Worm (Caenorhabditis elegans) whole organism, late embryonic: ENCODE data around the gene cyp-33C1.

ENCODE experiments used
- C38D4.7 ChIP-seq: fragments of 200-800 bp; sonication (Bioruptor generic); optimal IDR thresholded peaks from 2 replicates; lab custom pipeline; 2018; ENCODE audit warnings: mild to moderate bottlenecking, missing genetic modification characterization, moderate library complexity, missing compliant biosample characterization
- F13H6.1 ChIP-seq: sonication (generic microtip); optimal IDR thresholded peaks from 2 replicates; lab custom pipeline; 2016; ENCODE audit warnings: missing genetic modification characterization, missing compliant biosample characterization
- K09A11.1 ChIP-seq: sonication (generic microtip); optimal IDR thresholded peaks from 2 replicates; lab custom pipeline; 2017; ENCODE audit warnings: antibody characterized with exemption, mild to moderate bottlenecking, missing genetic modification characterization, missing compliant biosample characterization; ENCODE audit not compliant: insufficient read depth
- T23F11.4 ChIP-seq: fragments of 200-800 bp; sonication (Bioruptor generic); optimal IDR thresholded peaks from 2 replicates; lab custom pipeline; 2018; ENCODE audit warnings: mild to moderate bottlenecking, missing genetic modification characterization, missing compliant biosample characterization
- ceh-14 ChIP-seq: sonication (generic microtip); optimal IDR thresholded peaks from 2 replicates; lab custom pipeline; 2016; ENCODE audit warnings: missing genotype, missing genetic modification characterization, missing compliant biosample characterization
- ceh-18 ChIP-seq: sonication (generic microtip); optimal IDR thresholded peaks from 2 replicates; lab custom pipeline; 2016; ENCODE audit warnings: missing genetic modification characterization, missing compliant biosample characterization
- ceh-2 ChIP-seq: sonication (generic microtip); optimal IDR thresholded peaks from 2 replicates; lab custom pipeline; 2016; ENCODE audit warnings: missing genotype, missing genetic modification characterization, missing compliant biosample characterization
- ceh-22 ChIP-seq: sonication (generic microtip); optimal IDR thresholded peaks from 2 replicates; lab custom pipeline; 2017; ENCODE audit warnings: missing biosample characterization, missing genetic modification characterization
- ceh-30 ChIP-seq: fragments of 150-350 bp; optimal IDR thresholded peaks from 2 replicates; lab custom pipeline; 2014; ENCODE audit warnings: missing biosample characterization, missing genetic modification characterization
- ceh-48 ChIP-seq: sonication (generic microtip); optimal IDR thresholded peaks from 2 replicates; lab custom pipeline; 2016; ENCODE audit warnings: missing genetic modification characterization, inconsistent platforms, missing compliant biosample characterization
- ceh-9 ChIP-seq: sonication (generic microtip); optimal IDR thresholded peaks from 2 replicates; lab custom pipeline; 2016; ENCODE audit warnings: mild to moderate bottlenecking, missing genetic modification characterization, inconsistent platforms, missing compliant biosample characterization
- dve-1 ChIP-seq: sonication (generic microtip); optimal IDR thresholded peaks from 2 replicates; lab custom pipeline; 2017; ENCODE audit warnings: antibody characterized with exemption, mild to moderate bottlenecking, missing genetic modification characterization, missing compliant biosample characterization
- elt-2 ChIP-seq: sonication (generic microtip); optimal IDR thresholded peaks from 2 replicates; lab custom pipeline; 2016; ENCODE audit warnings: missing genetic modification reagents, missing genetic modification characterization, missing compliant biosample characterization
- elt-4 ChIP-seq: sonication (generic microtip); optimal IDR thresholded peaks from 2 replicates; lab custom pipeline; 2016; ENCODE audit warnings: missing genetic modification characterization, missing compliant biosample characterization
- fkh-10 ChIP-seq: fragments of 150-350 bp; optimal IDR thresholded peaks from 2 replicates; lab custom pipeline; 2014; ENCODE audit warnings: missing biosample characterization, missing genetic modification reagents, missing genetic modification characterization
- gmeb-2 ChIP-seq: sonication (generic microtip); optimal IDR thresholded peaks from 2 replicates; lab custom pipeline; 2016; ENCODE audit warnings: missing genetic modification characterization, inconsistent platforms, missing compliant biosample characterization
- hlh-30 ChIP-seq: sonication (generic microtip); optimal IDR thresholded peaks from 2 replicates; lab custom pipeline; 2017; ENCODE audit warnings: antibody characterized with exemption, missing genetic modification characterization, missing compliant biosample characterization; ENCODE audit not compliant: insufficient read depth
- hlh-8 ChIP-seq: sonication (generic microtip); optimal IDR thresholded peaks from 2 replicates; lab custom pipeline; 2016; ENCODE audit warnings: missing genotype, missing genetic modification characterization, missing compliant biosample characterization
- lim-6 ChIP-seq: sonication (generic microtip); optimal IDR thresholded peaks from 2 replicates; lab custom pipeline; 2016; ENCODE audit warnings: missing genetic modification characterization, missing compliant biosample characterization
- nfya-1 ChIP-seq: sonication (generic microtip); optimal IDR thresholded peaks from 2 replicates; lab custom pipeline; 2017; ENCODE audit warnings: missing genetic modification characterization, mild to moderate bottlenecking, missing compliant biosample characterization, antibody characterized with exemption, moderate library complexity
- nhr-11 ChIP-seq: fragments of 150-350 bp; optimal IDR thresholded peaks from 2 replicates; lab custom pipeline; 2014; ENCODE audit warnings: missing biosample characterization, missing genetic modification characterization
- odd-2 ChIP-seq: sonication (generic microtip); optimal IDR thresholded peaks from 2 replicates; lab custom pipeline; 2017; ENCODE audit warnings: antibody characterized with exemption, mild to moderate bottlenecking, missing genetic modification characterization, missing compliant biosample characterization
- pat-9 ChIP-seq: fragments of 200-800 bp; sonication (Bioruptor generic); optimal IDR thresholded peaks from 2 replicates; lab custom pipeline; 2018; ENCODE audit warnings: mild to moderate bottlenecking, missing genetic modification characterization, moderate library complexity, missing compliant biosample characterization
- pax-1 ChIP-seq: fragments of 150-350 bp; optimal IDR thresholded peaks from 2 replicates; lab custom pipeline; 2014; ENCODE audit warnings: missing biosample characterization, missing genetic modification characterization
- pha-4 ChIP-seq: fragments of 150-350 bp; optimal IDR thresholded peaks from 2 replicates; lab custom pipeline; 2018; ENCODE audit warnings: missing biosample characterization, missing genetic modification reagents, missing genetic modification characterization
- sdc-2 ChIP-seq: sonication (generic microtip); optimal IDR thresholded peaks from 2 replicates; lab custom pipeline; 2016; ENCODE audit warnings: missing genotype, missing genetic modification characterization, missing compliant biosample characterization
- sox-2 ChIP-seq: fragments of 200-800 bp; sonication (Bioruptor generic); IDR thresholded peaks from 2 replicates; pipeline ENCODE4 v1.3.6; 2022; ENCODE audit warnings: missing genetic modification reagents, missing genetic modification characterization, missing compliant biosample characterization
- sox-4 ChIP-seq: sonication (generic microtip); optimal IDR thresholded peaks from 2 replicates; lab custom pipeline; 2017; ENCODE audit warnings: mild to moderate bottlenecking, missing genetic modification characterization, inconsistent platforms, missing compliant biosample characterization
- syd-9 ChIP-seq: sonication (generic microtip); optimal IDR thresholded peaks from 2 replicates; lab custom pipeline; 2016; ENCODE audit warnings: mild to moderate bottlenecking, missing genetic modification characterization, moderate library complexity, missing compliant biosample characterization
- tbx-2 ChIP-seq: sonication (generic microtip); optimal IDR thresholded peaks from 2 replicates; lab custom pipeline; 2016; ENCODE audit warnings: missing genetic modification characterization, missing compliant biosample characterization
- tbx-7 ChIP-seq: sonication (generic microtip); optimal IDR thresholded peaks from 2 replicates; lab custom pipeline; 2016; ENCODE audit warnings: missing genotype, missing genetic modification characterization, missing compliant biosample characterization
- unc-3 ChIP-seq, 2 experiments: fragments of 200-800 bp in 1 of 2; sonication (Bioruptor generic) in 1 of 2; sonication (generic microtip) in 1 of 2; conservative IDR thresholded peaks in 1 of 2; optimal IDR thresholded peaks in 1 of 2; 2 replicates each; pipeline versions ENCODE4 v1.3.6 to Lab custom; 2016 to 2022; ENCODE audit warnings: missing compliant biosample characterization in 2 of 2, missing genetic modification characterization in 2 of 2, missing genetic modification reagents in 1 of 2
- unc-42 ChIP-seq: sonication (generic microtip); optimal IDR thresholded peaks from 2 replicates; lab custom pipeline; 2016; ENCODE audit warnings: missing genotype, missing genetic modification characterization, missing compliant biosample characterization
- unc-55 ChIP-seq: sonication (generic microtip); optimal IDR thresholded peaks from 2 replicates; lab custom pipeline; 2017; ENCODE audit warnings: missing biosample characterization, missing genetic modification reagents, missing genetic modification characterization
- unc-86 ChIP-seq: sonication (generic microtip); optimal IDR thresholded peaks from 2 replicates; lab custom pipeline; 2016; ENCODE audit warnings: missing genetic modification characterization, missing compliant biosample characterization
- zip-5 ChIP-seq: sonication (generic microtip); optimal IDR thresholded peaks from 2 replicates; lab custom pipeline; 2016; ENCODE audit warnings: missing genetic modification characterization, missing compliant biosample characterization
- ztf-16 ChIP-seq: sonication (generic microtip); optimal IDR thresholded peaks from 2 replicates; lab custom pipeline; 2017; ENCODE audit warnings: missing genetic modification characterization, missing compliant biosample characterization

Gene cyp-33C1

DNA sequence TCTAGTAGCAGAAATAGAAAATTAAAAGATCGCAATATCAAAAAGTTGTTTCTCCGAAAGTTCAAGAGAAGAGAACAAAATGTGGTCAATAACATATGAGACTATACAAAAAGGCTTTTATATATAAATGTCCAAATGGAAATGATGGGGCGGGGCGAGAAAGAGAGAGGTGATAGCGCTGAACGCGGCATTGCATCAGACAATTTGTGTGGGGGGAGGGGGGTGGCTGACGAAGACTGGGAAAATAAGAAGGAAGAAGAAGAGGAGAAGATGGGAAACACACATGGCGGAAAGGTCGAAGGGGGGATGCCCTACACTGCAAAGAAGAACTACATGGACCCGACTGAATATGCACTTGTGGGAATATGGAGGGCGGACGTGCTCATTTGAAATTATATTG lies 44.0 kb upstream of the cyp-33C1 start:
- TF ChIP-seq pat-9 (no peak), unc-42 (tag; lab: Kevin White, UChicago) (peak; percentile 3), sox-4 (peak; percentile 21)

- TF ChIP-seq T23F11.4 (GFP tag; lab: Kevin White, UChicago): no peak
- no peak for TF ChIP-seq syd-9
- TF ChIP-seq gmeb-2 (tag; lab: Kevin White, UChicago): no peak
- no peak for TF ChIP-seq elt-4 (tag; lab: Kevin White, UChicago)
- no peak for TF ChIP-seq pha-4
- no peak for TF ChIP-seq tbx-7 (tag; lab: Kevin White, UChicago)
- TF ChIP-seq elt-2 (tag; lab: Kevin White, UChicago): no peak
- no peak for TF ChIP-seq fkh-10 (GFP tag; lab: Kevin White, UChicago)
- no peak for TF ChIP-seq ceh-22 (tag; lab: Kevin White, UChicago)
- TF ChIP-seq hlh-30 (tag; lab: Kevin White, UChicago): no peak
- no peak for TF ChIP-seq nfya-1 (tag; lab: Kevin White, UChicago)
- no peak for TF ChIP-seq odd-2 (tag; lab: Kevin White, UChicago)
- no peak for TF ChIP-seq unc-55 (GFP tag; lab: Kevin White, UChicago)
- TF ChIP-seq, all 69 proteins: peak for 0
These were observed 42.3 kb upstream of the cyp-33C1 start for ce11 chrV:2137010-2137409.

DNA sequence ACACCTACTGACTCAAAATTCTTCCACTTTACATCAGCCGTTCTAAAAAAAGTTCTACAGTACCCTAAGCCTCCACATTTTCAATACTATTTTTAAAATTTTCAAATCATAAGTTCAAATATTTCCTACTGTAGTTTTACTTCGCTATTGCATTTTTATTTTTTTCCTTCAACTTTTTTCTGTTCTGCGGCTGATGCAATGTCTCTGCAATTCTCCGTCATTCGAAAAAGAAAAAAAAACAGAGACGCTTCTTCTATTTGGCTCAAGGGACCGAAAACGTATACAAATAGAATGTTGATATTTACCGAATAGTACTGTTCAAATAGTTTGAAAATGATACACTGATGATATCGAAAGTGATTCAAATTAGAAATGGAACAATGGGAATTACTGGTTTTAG lies 41.0 kb upstream of the cyp-33C1 start:
- no peak for TF ChIP-seq ceh-2 (tag; lab: Kevin White, UChicago)
- no peak for TF ChIP-seq unc-86
- TF ChIP-seq F13H6.1 (tag; lab: Kevin White, UChicago): no peak
- no peak for TF ChIP-seq odd-2 (tag; lab: Kevin White, UChicago)
- TF ChIP-seq nhr-11 (tag; lab: Kevin White, UChicago): no peak
- no peak for TF ChIP-seq C38D4.7 (GFP tag; lab: Kevin White, UChicago)
- no peak for TF ChIP-seq elt-4 (tag; lab: Kevin White, UChicago)
- TF ChIP-seq ceh-30 (tag; lab: Kevin White, UChicago): no peak
- TF ChIP-seq ceh-9 (tag; lab: Kevin White, UChicago): no peak
- no peak for TF ChIP-seq K09A11.1 (tag; lab: Kevin White, UChicago)
- TF ChIP-seq lim-6 (tag; lab: Kevin White, UChicago): no peak
- TF ChIP-seq unc-3 (GFP tag; conservative IDR thresholded peaks at IDR 0.05; lab: Robert Waterston, UW): no peak
- TF ChIP-seq unc-3 (tag; optimal IDR thresholded peaks at IDR 0.05; lab: Kevin White, UChicago): no peak
- TF ChIP-seq, all 69 proteins: peak for 0

- TF ChIP-seq pat-9 (no peak), pha-4 (no peak), sdc-2 (tag; lab: Kevin White, UChicago) (no peak), pax-1 (tag; lab: Kevin White, UChicago) (no peak), zip-5 (tag; lab: Kevin White, UChicago) (no peak), ztf-16 (tag; lab: Kevin White, UChicago) (no peak), ceh-18 (tag; lab: Kevin White, UChicago) (no peak), ceh-48 (no peak), tbx-2 (tag; lab: Kevin White, UChicago) (no peak), unc-55 (GFP tag; lab: Kevin White, UChicago) (no peak), hlh-8 (no peak), sox-2 (GFP tag; lab: Robert Waterston, UW) (no peak), ceh-14 (tag; lab: Kevin White, UChicago) (no peak), unc-86 (no peak), dve-1 (tag; lab: Kevin White, UChicago) (no peak)
These were observed 39.4 kb upstream of the cyp-33C1 start, which contains the start of gene F22F7.7 for ce11 chrV:2139918-2140317. Gene F22F7.7, minus strand, starts transcription at chrV:2140042.
